Fruit fly (Drosophila melanogaster): Measurements from ENCODE around the gene FoxK.

The FoxK gene

dm6 chr3L:11093046-11093520 is 27.5 kb downstream of the FoxK start, which contains the start of gene JIL-1 (continued):
- TF ChIP-seq CG11560 (tag; IDR thresholded peaks at IDR 0.05) (peak; percentile 20; the same call in 1 of the 3 replicates), CG34376 (GFP tag; optimal IDR thresholded peaks at IDR 0.05) (peak; percentile 26), Sox102F (GFP tag; optimal IDR thresholded peaks at IDR 0.05) (peak; percentile 42), trem (tag; optimal IDR thresholded peaks at IDR 0.05) (peak; percentile 8), CG6791 (GFP tag; IDR thresholded peaks at IDR 0.05; ENCODE audit: partially characterized antibody) (peak; percentile 91), gcm2 (GFP tag; optimal IDR thresholded peaks at IDR 0.05) (no peak), CG18262 (tag; optimal IDR thresholded peaks at IDR 0.05) (peak; percentile 43), CG2116 (GFP tag; optimal IDR thresholded peaks at IDR 0.05) (peak; percentile 58), fd96Cb (tag; optimal IDR thresholded peaks at IDR 0.05) (peak; percentile 40), Hr3 (GFP tag; optimal IDR thresholded peaks at IDR 0.05) (peak; percentile 65), sens (GFP tag) (peak; percentile 84), sim (GFP tag; IDR thresholded peaks at IDR 0.05) (no peak), Oli (tag; optimal IDR thresholded peaks at IDR 0.05) (peak; percentile 35), fru (optimal IDR thresholded peaks at IDR 0.05) (no peak), tap (tag; optimal IDR thresholded peaks at IDR 0.05) (no peak), CG14441 (GFP tag; IDR thresholded peaks at IDR 0.05) (peak; percentile 77), NC2α (GFP tag; optimal IDR thresholded peaks at IDR 0.05) (no peak), Nf-YA (GFP tag; IDR thresholded peaks at IDR 0.05) (peak; percentile 9; the same call in 1 of the 2 replicates), CG13624 (GFP tag; optimal IDR thresholded peaks at IDR 0.05) (peak; percentile 46), Lpt (GFP tag; optimal IDR thresholded peaks at IDR 0.05) (no peak), Hr51 (GFP tag; optimal IDR thresholded peaks at IDR 0.05) (peak; percentile 41 to 50), BtbVII (GFP tag; optimal IDR thresholded peaks at IDR 0.05) (peak; percentile 39), CG9876 (GFP tag; optimal IDR thresholded peaks at IDR 0.05) (no peak), HLH3B (GFP tag; IDR thresholded peaks at IDR 0.05) (peak; percentile 35; the same call in 1 of the 2 replicates), CG15073 (GFP tag; optimal IDR thresholded peaks at IDR 0.05) (no peak), vvl (GFP tag; IDR thresholded peaks at IDR 0.05) (peak; percentile 87), Eip74EF (GFP tag; optimal IDR thresholded peaks at IDR 0.05) (no peak), Pdp1 (GFP tag; optimal IDR thresholded peaks at IDR 0.05) (peak; percentile 1 to 59), CG17361 (GFP tag; IDR thresholded peaks at IDR 0.05) (peak; percentile 61), Scr (GFP tag; IDR thresholded peaks at IDR 0.05; ENCODE audit: partially characterized antibody) (peak; percentile 88), h (optimal IDR thresholded peaks at IDR 0.05) (no peak), CG12071 (GFP tag; optimal IDR thresholded peaks at IDR 0.05) (peak; percentile 14), NfI (GFP tag; optimal IDR thresholded peaks at IDR 0.05) (peak; percentile 72), CG5953 (GFP tag; IDR thresholded peaks at IDR 0.05) (peak; percentile 56), caup (GFP tag; optimal IDR thresholded peaks at IDR 0.05; ENCODE audit: severe bottlenecking) (peak; percentile 29), fd3F (GFP tag; optimal IDR thresholded peaks at IDR 0.05) (peak; percentile 34), Dip2 (GFP tag; IDR thresholded peaks at IDR 0.05) (no peak), CG11723 (GFP tag; optimal IDR thresholded peaks at IDR 0.05) (peak; percentile 50), lmd (GFP tag; IDR thresholded peaks at IDR 0.05) (peak; percentile 76; the same call in 1 of the 2 replicates), sc (optimal IDR thresholded peaks at IDR 0.05) (no peak), sc (GFP tag; optimal IDR thresholded peaks at IDR 0.05) (no peak), Optix (GFP tag; IDR thresholded peaks at IDR 0.05) (no peak), CG8089 (GFP tag; optimal IDR thresholded peaks at IDR 0.05) (no peak), CG34224 (GFP tag; IDR thresholded peaks at IDR 0.05; ENCODE audit: partially characterized antibody) (peak; percentile 83), CG12219 (GFP tag; optimal IDR thresholded peaks at IDR 0.05) (no peak), B-H1 (GFP tag; IDR thresholded peaks at IDR 0.05) (no peak), CG13894 (tag; optimal IDR thresholded peaks at IDR 0.05) (peak; percentile 31), CG8944 (GFP tag; optimal IDR thresholded peaks at IDR 0.05) (peak; percentile 12), pnt (GFP tag; optimal IDR thresholded peaks at IDR 0.05) (no peak), CG15011 (GFP tag; optimal IDR thresholded peaks at IDR 0.05) (no peak), odd (GFP tag; optimal IDR thresholded peaks at IDR 0.05) (no peak)
